Worm (Caenorhabditis elegans): ENCODE measurements around the gene plr-1.

The plr-1 gene

ce11 chrIII:11456577-11456976 lies at the start of gene plr-1:
Gene plr-1, plus strand, starts transcription at chrIII:11456877.
- TF ChIP-seq unc-62 (GFP tag; optimal IDR thresholded peaks at IDR 0.05 in 1 of 2), result peak in 1 of 2 experiments; percentile 69
- TF ChIP-seq unc-62 (tag; optimal IDR thresholded peaks at IDR 0.05), result no peak
- no peak for TF ChIP-seq nhr-10 (tag; optimal IDR thresholded peaks at IDR 0.05)

- TF ChIP-seq nhr-6 (tag; optimal IDR thresholded peaks at IDR 0.05) (no peak), hlh-30 (tag; optimal IDR thresholded peaks at IDR 0.05; ENCODE audit: insufficient read depth) (no peak), Y5F2A.4 (GFP tag; optimal IDR thresholded peaks at IDR 0.05) (no peak), mdl-1 (tag; optimal IDR thresholded peaks at IDR 0.05) (no peak), zag-1 (tag; optimal IDR thresholded peaks at IDR 0.05) (no peak), sdz-12 (GFP tag; optimal IDR thresholded peaks at IDR 0.05) (no peak), pqm-1 (tag; optimal IDR thresholded peaks at IDR 0.05) (no peak), D1046.2 (GFP tag; IDR thresholded peaks at IDR 0.05) (no peak), zip-2 (tag; optimal IDR thresholded peaks at IDR 0.05) (no peak), aha-1 (tag) (no peak), dmd-6 (GFP tag; IDR thresholded peaks at IDR 0.05) (no peak)
Observed at ce11 chrIII:11410378-11410777, 46.3 kb upstream of the plr-1 start, which contains the start of gene twk-31. Gene twk-31, plus strand, starts transcription at chrIII:11410678.

- TF ChIP-seq lin-29 (GFP tag; IDR thresholded peaks at IDR 0.05) (no peak), F44E2.7 (GFP tag; IDR thresholded peaks at IDR 0.05) (no peak), ceh-28 (tag; optimal IDR thresholded peaks at IDR 0.05) (no peak), dve-1 (tag; optimal IDR thresholded peaks at IDR 0.05; ENCODE audit: insufficient read depth) (no peak), lim-7 (GFP tag; IDR thresholded peaks at IDR 0.05) (0 out of 2 replicates have a peak, but pooled peaks have one; percentile 20), snpc-1.2 (GFP tag; IDR thresholded peaks at IDR 0.05) (no peak), fos-1 (tag; optimal IDR thresholded peaks at IDR 0.05) (no peak), F10B5.3 (tag; optimal IDR thresholded peaks at IDR 0.05) (no peak), arid-1 (GFP tag; conservative IDR thresholded peaks at IDR 0.05) (no peak)
Observed at ce11 chrIII:11419551-11419950, 37.1 kb upstream of the plr-1 start.

- 0 out of 2 replicates have a peak, but pooled peaks have one; percentile 15 for TF ChIP-seq arid-1 (GFP tag; conservative IDR thresholded peaks at IDR 0.05)
- no peak for TF ChIP-seq lir-3 (tag; optimal IDR thresholded peaks at IDR 0.05)
Observed at ce11 chrIII:11424815-11425214, 31.9 kb upstream of the plr-1 start.

- TF ChIP-seq sdz-12 (GFP tag; optimal IDR thresholded peaks at IDR 0.05) (no peak), hlh-30 (tag; optimal IDR thresholded peaks at IDR 0.05; ENCODE audit: insufficient read depth) (no peak), fkh-10 (GFP tag; optimal IDR thresholded peaks at IDR 0.05) (no peak), daf-16 (GFP tag; optimal IDR thresholded peaks at IDR 0.05) (no peak), daf-16 (tag; optimal IDR thresholded peaks at IDR 0.05) (no peak), F26F4.8 (GFP tag; conservative IDR thresholded peaks at IDR 0.05) (no peak), rbr-2 (tag; optimal IDR thresholded peaks at IDR 0.05) (no peak), arid-1 (GFP tag; conservative IDR thresholded peaks at IDR 0.05) (no peak), ceh-62 (tag; optimal IDR thresholded peaks at IDR 0.05) (no peak), nhr-25 (tag; optimal IDR thresholded peaks at IDR 0.05; ENCODE audit: borderline replicate concordance, insufficient read depth) (no peak), unc-130 (GFP tag; optimal IDR thresholded peaks at IDR 0.05) (no peak), snpc-1.2 (GFP tag; IDR thresholded peaks at IDR 0.05) (no peak), hlh-11 (tag; optimal IDR thresholded peaks at IDR 0.05) (no peak), dve-1 (tag; optimal IDR thresholded peaks at IDR 0.05; ENCODE audit: insufficient read depth) (no peak), duxl-1 (tag; optimal IDR thresholded peaks at IDR 0.05; ENCODE audit: poor library complexity) (no peak)
Observed at ce11 chrIII:11426906-11427305, 29.8 kb upstream of the plr-1 start, which contains the start of gene idpc-1. Gene idpc-1, plus strand, starts transcription at chrIII:11427206.
